Fruit fly (Drosophila melanogaster): ENCODE data around the gene Gp93.

DNA sequence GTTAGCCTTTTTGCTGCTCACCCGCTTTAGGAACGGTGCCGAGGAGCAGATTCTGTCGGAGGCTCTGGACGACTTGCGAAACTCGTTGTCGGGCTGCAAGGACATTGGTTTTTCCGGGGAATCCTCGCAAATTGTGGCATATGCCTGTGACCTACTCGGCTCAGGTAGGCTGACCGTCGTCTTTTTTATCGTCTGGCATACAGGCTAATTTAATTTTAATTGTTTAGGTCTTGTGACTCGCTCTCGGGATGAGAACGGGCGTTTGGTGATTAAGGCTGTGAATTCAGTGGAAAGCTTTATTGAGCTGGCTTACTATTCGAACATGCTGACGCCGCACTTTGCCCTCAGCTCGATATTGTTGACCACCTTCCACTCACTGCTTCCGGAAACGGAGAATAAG, 17.1 kb upstream of the Gp93 start:
- TF ChIP-seq pan (optimal IDR thresholded peaks at IDR 0.05) (no peak), Dll (optimal IDR thresholded peaks at IDR 0.05) (no peak), psq (optimal IDR thresholded peaks at IDR 0.05) (no peak)
